Worm (Caenorhabditis elegans) whole organism, L1 larva: Measurements from ENCODE around the gene AC3.12.

ENCODE experiments used
- C16A3.4 ChIP-seq: fragments of 150-350 bp; optimal IDR thresholded peaks from 2 replicates; lab custom pipeline; 2014; ENCODE audit warnings: missing biosample characterization, missing genetic modification characterization
- ama-1 ChIP-seq: fragments of 150-350 bp; optimal IDR thresholded peaks from 2 replicates; lab custom pipeline; 2014
- efl-1 ChIP-seq, 4 experiments: fragments of 150-350 bp; optimal IDR thresholded peaks in 3 of 4; peaks in 1 of 4; 1 replicate in 1 of 4; 2 replicates in 3 of 4; lab custom pipeline; 2014; ENCODE audit warnings: missing biosample characterization in 2 of 4, missing genetic modification characterization in 2 of 4, missing genetic modification reagents in 2 of 4
- hpl-2 ChIP-seq: fragments of 150-350 bp; optimal IDR thresholded peaks from 2 replicates; lab custom pipeline; 2014; ENCODE audit warnings: missing biosample characterization, missing genetic modification reagents, missing genetic modification characterization
- nhr-237 ChIP-seq: fragments of 150-350 bp; optimal IDR thresholded peaks from 2 replicates; lab custom pipeline; 2014; ENCODE audit warnings: missing biosample characterization, missing genetic modification characterization
- rnt-1 ChIP-seq: sonication (generic microtip); optimal IDR thresholded peaks from 2 replicates; lab custom pipeline; 2016; ENCODE audit warnings: mild to moderate bottlenecking, missing genetic modification characterization, moderate library complexity, missing compliant biosample characterization
- skn-1 ChIP-seq: fragments of 150-350 bp; optimal IDR thresholded peaks from 2 replicates; lab custom pipeline; 2014; ENCODE audit warnings: missing biosample characterization, missing genetic modification characterization
- snpc-4 ChIP-seq: fragments of 150-350 bp; optimal IDR thresholded peaks from 2 replicates; lab custom pipeline; 2014; ENCODE audit warnings: missing biosample characterization, missing genetic modification characterization
- snu-23 ChIP-seq: sonication (generic microtip); optimal IDR thresholded peaks from 2 replicates; lab custom pipeline; 2016; ENCODE audit warnings: missing genetic modification characterization, missing compliant biosample characterization
- unc-62 ChIP-seq: fragments of 150-350 bp; optimal IDR thresholded peaks from 2 replicates; lab custom pipeline; 2014; ENCODE audit warnings: missing biosample characterization, missing genetic modification reagents, missing genetic modification characterization
- unc-86 ChIP-seq: sonication (generic microtip); optimal IDR thresholded peaks from 2 replicates; lab custom pipeline; 2016; ENCODE audit warnings: missing genetic modification characterization, missing compliant biosample characterization

DNA sequence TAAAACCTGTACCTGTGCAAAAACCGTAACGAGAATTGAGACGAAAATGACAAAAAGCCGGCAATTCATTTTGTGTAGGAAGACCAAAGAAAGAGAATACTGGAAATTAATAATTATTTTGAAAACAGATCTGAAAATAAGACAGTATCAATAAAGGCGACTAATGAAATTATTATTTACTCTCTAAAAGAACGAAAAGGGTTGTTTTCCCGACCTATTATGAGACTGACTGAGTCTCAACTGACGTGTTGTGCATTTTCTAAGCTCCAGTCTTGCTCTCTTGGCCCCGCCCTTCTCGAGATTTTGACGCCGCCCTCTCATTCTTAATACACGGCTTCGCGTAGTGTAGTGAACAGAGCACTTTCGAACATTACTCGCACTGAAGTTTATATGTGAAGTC lies 29.1 kb downstream of the AC3.12 start, which contains the start of gene K07C5.9:
- TF ChIP-seq skn-1 (tag; lab: Kevin White, UChicago) (no peak), rnt-1 (no peak), nhr-237 (tag; lab: Kevin White, UChicago) (no peak), unc-62 (no peak), ama-1 (lab: Kevin White, UChicago) (no peak), hpl-2 (GFP tag; lab: Kevin White, UChicago) (no peak), efl-1 (optimal IDR thresholded peaks at IDR 0.05; lab: Kevin White, UChicago) (no peak), efl-1 (GFP tag; optimal IDR thresholded peaks at IDR 0.05 in 1 of 2; lab: Kevin White, UChicago) (peak in 1 of 2 experiments; percentile 33), unc-86 (no peak), snu-23 (GFP tag; lab: Kevin White, UChicago) (no peak), snpc-4 (tag; lab: Kevin White, UChicago) (no peak), C16A3.4 (no peak)
